Fruit fly (Drosophila melanogaster) whole organism, embryonic: ENCODE data around the gene nonA.
A peak's percentile ranks its signal among the peaks of the same experiment; 100 is the strongest.

Experiments used
- CG10959 ChIP-seq: fragments of 200-800 bp; sonication (Bioruptor generic); IDR thresholded peaks from 2 replicates; pipeline ENCODE4 v1.3.6; 2022; ENCODE audit warnings: missing biosample characterization, missing genetic modification characterization
- CG11504 ChIP-seq: fragments of 200-800 bp; sonication (Bioruptor generic); optimal IDR thresholded peaks from 3 replicates; lab custom pipeline; 2019; ENCODE audit warnings: missing biosample characterization, mild to moderate bottlenecking, missing genetic modification characterization, moderate library complexity
- CG11560 ChIP-seq: fragments of 200-800 bp; sonication (Bioruptor generic); IDR thresholded peaks from 3 replicates; pipeline ENCODE4 v1.3.6; 2022; ENCODE audit warnings: missing biosample characterization, missing genetic modification characterization
- CG12299 ChIP-seq: fragments of 200-800 bp; sonication (Bioruptor generic); optimal IDR thresholded peaks from 2 replicates; lab custom pipeline; 2018; ENCODE audit warnings: missing biosample characterization, mild to moderate bottlenecking, missing genetic modification characterization
- CG13123 ChIP-seq: fragments of 200-800 bp; sonication (Bioruptor generic); optimal IDR thresholded peaks from 2 replicates; lab custom pipeline; 2016; ENCODE audit warnings: missing biosample characterization, missing genetic modification characterization
- CG14667 ChIP-seq: fragments of 200-800 bp; sonication (Bioruptor generic); IDR thresholded peaks from 2 replicates; pipeline ENCODE4 v1.3.6; 2022; ENCODE audit warnings: missing biosample characterization, missing genetic modification characterization
- CG15269 ChIP-seq: fragments of 200-800 bp; sonication (Bioruptor generic); optimal IDR thresholded peaks from 2 replicates; lab custom pipeline; 2018; ENCODE audit warnings: missing biosample characterization, mild to moderate bottlenecking, missing genetic modification characterization, moderate library complexity
- CG15514 ChIP-seq: fragments of 200-800 bp; sonication (Bioruptor generic); optimal IDR thresholded peaks from 3 replicates; lab custom pipeline; 2017; ENCODE audit warnings: missing biosample characterization, missing genetic modification characterization, mild to moderate bottlenecking, moderate library complexity, missing genetic modification reagents
- CG17186 ChIP-seq: fragments of 200-800 bp; sonication (Bioruptor generic); optimal IDR thresholded peaks from 3 replicates; lab custom pipeline; 2017; ENCODE audit warnings: missing biosample characterization, missing genetic modification reagents, missing genetic modification characterization
- CG17802 ChIP-seq: fragments of 200-800 bp; sonication (Bioruptor generic); optimal IDR thresholded peaks from 2 replicates; lab custom pipeline; 2018; ENCODE audit warnings: missing biosample characterization, mild to moderate bottlenecking, missing genetic modification characterization, moderate library complexity
- CG2116 ChIP-seq: fragments of 200-800 bp; sonication (Bioruptor generic); optimal IDR thresholded peaks from 3 replicates; lab custom pipeline; 2018; ENCODE audit warnings: missing biosample characterization, mild to moderate bottlenecking, missing genetic modification characterization
- CG31388 ChIP-seq: fragments of 200-800 bp; sonication (Bioruptor generic); optimal IDR thresholded peaks from 2 replicates; lab custom pipeline; 2016; ENCODE audit warnings: missing biosample characterization, missing genetic modification characterization
- CG3838 ChIP-seq: fragments of 200-800 bp; sonication (Bioruptor generic); optimal IDR thresholded peaks from 3 replicates; lab custom pipeline; 2016; ENCODE audit warnings: missing biosample characterization, missing genetic modification characterization
- CG3847 ChIP-seq: fragments of 200-800 bp; sonication (Bioruptor generic); IDR thresholded peaks from 2 replicates; pipeline ENCODE4 v1.3.6; 2022; ENCODE audit warnings: missing biosample characterization, missing genetic modification characterization
- CG4617 ChIP-seq: fragments of 200-800 bp; sonication (Bioruptor generic); optimal IDR thresholded peaks from 3 replicates; lab custom pipeline; 2016; ENCODE audit warnings: missing biosample characterization, missing genetic modification characterization, borderline replicate concordance
- CG8478 ChIP-seq: fragments of >200 bp; optimal IDR thresholded peaks from 2 replicates; lab custom pipeline; 2018
- CG8924 ChIP-seq: fragments of 200-800 bp; optimal IDR thresholded peaks from 3 replicates; lab custom pipeline; 2019; ENCODE audit warnings: missing biosample characterization, mild to moderate bottlenecking, missing genetic modification characterization, moderate library complexity
- CG9817 ChIP-seq: fragments of 200-800 bp; sonication (Bioruptor generic); optimal IDR thresholded peaks from 2 replicates; lab custom pipeline; 2018; ENCODE audit warnings: missing biosample characterization, mild to moderate bottlenecking, missing genetic modification characterization, moderate library complexity
- Dad ChIP-seq: fragments of 200-800 bp; sonication (Bioruptor generic); optimal IDR thresholded peaks from 3 replicates; lab custom pipeline; 2016; ENCODE audit warnings: missing biosample characterization, missing genetic modification characterization
- Gug ChIP-seq: fragments of 200-800 bp; sonication (Bioruptor generic); IDR thresholded peaks from 4 replicates; pipeline ENCODE4 v1.3.6; 2022; ENCODE audit warnings: missing biosample characterization, missing genetic modification characterization
- Lhr ChIP-seq: fragments of 200-800 bp; sonication (Bioruptor generic); optimal IDR thresholded peaks from 3 replicates; lab custom pipeline; 2017; ENCODE audit warnings: mild to moderate bottlenecking, missing biosample characterization, missing genetic modification reagents, missing genetic modification characterization
- NfI ChIP-seq: fragments of 200-800 bp; sonication (Bioruptor generic); optimal IDR thresholded peaks from 3 replicates; lab custom pipeline; 2018; ENCODE audit warnings: missing biosample characterization, mild to moderate bottlenecking, missing genetic modification characterization, moderate library complexity
- Sox102F ChIP-seq: fragments of 200-800 bp; sonication (Bioruptor generic); optimal IDR thresholded peaks from 2 replicates; lab custom pipeline; 2018; ENCODE audit warnings: missing biosample characterization, mild to moderate bottlenecking, missing genetic modification characterization, moderate library complexity
- Sry-β ChIP-seq: fragments of 200-800 bp; sonication (Bioruptor generic); optimal IDR thresholded peaks from 2 replicates; lab custom pipeline; 2018; ENCODE audit warnings: missing biosample characterization, mild to moderate bottlenecking, missing genetic modification characterization, moderate library complexity
- YL-1 ChIP-seq: fragments of 200-800 bp; sonication (Bioruptor generic); optimal IDR thresholded peaks from 3 replicates; lab custom pipeline; 2017; ENCODE audit warnings: missing biosample characterization, mild to moderate bottlenecking, missing genetic modification characterization
- bcd ChIP-seq: fragments of 200-800 bp; sonication (Bioruptor generic); optimal IDR thresholded peaks from 2 replicates; lab custom pipeline; 2017; ENCODE audit warnings: missing biosample characterization, mild to moderate bottlenecking, missing genetic modification characterization
- cato ChIP-seq: fragments of 200-800 bp; sonication (Bioruptor generic); optimal IDR thresholded peaks from 2 replicates; lab custom pipeline; 2016; ENCODE audit warnings: missing biosample characterization, missing genetic modification characterization, borderline replicate concordance
- chif ChIP-seq, 2 experiments: fragments of 200-800 bp; sonication (Bioruptor generic); optimal IDR thresholded peaks; 3 replicates each; lab custom pipeline; 2016; ENCODE audit warnings: missing biosample characterization in 2 of 2, missing genetic modification characterization in 2 of 2
- dmrt99B ChIP-seq: fragments of 200-800 bp; sonication (Bioruptor generic); optimal IDR thresholded peaks from 2 replicates; lab custom pipeline; 2018; ENCODE audit warnings: missing biosample characterization, mild to moderate bottlenecking, missing genetic modification characterization, moderate library complexity
- eve ChIP-seq, 2 experiments: fragments of >200 bp; optimal IDR thresholded peaks; 2 replicates each; lab custom pipeline; 2017; ENCODE audit warnings: missing biosample characterization in 2 of 2, missing genetic modification characterization in 2 of 2
- exex ChIP-seq: fragments of 200-800 bp; sonication (Bioruptor generic); optimal IDR thresholded peaks from 4 replicates; lab custom pipeline; 2018; ENCODE audit warnings: missing biosample characterization, mild to moderate bottlenecking, missing genetic modification characterization, moderate library complexity
- ftz-f1 ChIP-seq: fragments of 200-800 bp; sonication (Bioruptor generic); optimal IDR thresholded peaks from 2 replicates; lab custom pipeline; 2016; ENCODE audit warnings: missing biosample characterization, missing genetic modification characterization
- fu2 ChIP-seq: fragments of 200-800 bp; sonication (Bioruptor generic); optimal IDR thresholded peaks from 2 replicates; lab custom pipeline; 2016; ENCODE audit warnings: missing biosample characterization, missing genetic modification characterization
- gcm ChIP-seq: fragments of 200-800 bp; sonication (Bioruptor generic); optimal IDR thresholded peaks from 2 replicates; lab custom pipeline; 2019; ENCODE audit warnings: missing biosample characterization, mild to moderate bottlenecking, missing genetic modification characterization, moderate library complexity
- gfzf ChIP-seq: fragments of 200-800 bp; sonication (Bioruptor generic); optimal IDR thresholded peaks from 2 replicates; lab custom pipeline; 2016; ENCODE audit warnings: missing biosample characterization, mild to moderate bottlenecking, missing genetic modification characterization, moderate library complexity
- grau ChIP-seq: fragments of 200-800 bp; optimal IDR thresholded peaks from 3 replicates; lab custom pipeline; 2019; ENCODE audit warnings: missing biosample characterization, mild to moderate bottlenecking, missing genetic modification characterization, moderate library complexity
- hkb ChIP-seq, 2 experiments: fragments of 200-800 bp in 1 of 2; fragments of >200 bp in 1 of 2; sonication (Bioruptor generic) in 1 of 2; IDR thresholded peaks in 1 of 2; optimal IDR thresholded peaks in 1 of 2; 2 replicates each; pipeline versions ENCODE4 v1.3.6 to Lab custom; 2017 to 2022; ENCODE audit warnings: missing biosample characterization in 1 of 2, missing genetic modification characterization in 1 of 2
- ind ChIP-seq: fragments of 200-800 bp; sonication (Bioruptor generic); optimal IDR thresholded peaks from 3 replicates; lab custom pipeline; 2016; ENCODE audit warnings: missing biosample characterization, missing genetic modification characterization
- jumu ChIP-seq: fragments of 200-800 bp; sonication (Bioruptor generic); optimal IDR thresholded peaks from 3 replicates; lab custom pipeline; 2016; ENCODE audit warnings: missing biosample characterization, missing genetic modification characterization
- klu ChIP-seq: fragments of 200-800 bp; sonication (Bioruptor generic); IDR thresholded peaks from 2 replicates; pipeline ENCODE4 v1.3.6; 2022; ENCODE audit warnings: missing biosample characterization, missing genetic modification characterization
- lab ChIP-seq: fragments of 200-800 bp; sonication (Bioruptor generic); optimal IDR thresholded peaks from 3 replicates; lab custom pipeline; 2017; ENCODE audit warnings: missing biosample characterization, missing genetic modification characterization, mild to moderate bottlenecking, moderate library complexity, missing genetic modification reagents
- nau ChIP-seq: fragments of 200-800 bp; sonication (Bioruptor generic); optimal IDR thresholded peaks from 3 replicates; lab custom pipeline; 2017; ENCODE audit warnings: missing biosample characterization, mild to moderate bottlenecking, missing genetic modification characterization, missing genetic modification reagents
- peb ChIP-seq: fragments of 200-800 bp; sonication (Bioruptor generic); IDR thresholded peaks from 2 replicates; pipeline ENCODE4 v1.3.6; 2022; ENCODE audit warnings: missing biosample characterization, missing genetic modification characterization
- pnt ChIP-seq: fragments of 200-800 bp; sonication (Bioruptor generic); optimal IDR thresholded peaks from 3 replicates; lab custom pipeline; 2016; ENCODE audit warnings: missing biosample characterization, missing genetic modification characterization
- psq ChIP-seq: fragments of 200-800 bp; sonication (Bioruptor generic); optimal IDR thresholded peaks from 2 replicates; lab custom pipeline; 2017; ENCODE audit warnings: missing biosample characterization, missing genetic modification characterization
- slou ChIP-seq: fragments of 200-800 bp; sonication (Bioruptor generic); optimal IDR thresholded peaks from 3 replicates; lab custom pipeline; 2016; ENCODE audit warnings: missing biosample characterization, missing genetic modification characterization
- tgo ChIP-seq: fragments of 200-800 bp; sonication (Bioruptor generic); IDR thresholded peaks from 3 replicates; pipeline ENCODE4 v1.3.6; 2022; ENCODE audit warnings: missing biosample characterization, missing genetic modification characterization
- ttk ChIP-seq: fragments of 200-800 bp; sonication (Bioruptor generic); IDR thresholded peaks from 2 replicates; pipeline ENCODE4 v2.1.2; 2022; ENCODE audit warnings: missing biosample characterization, missing genetic modification characterization
- vnd ChIP-seq: fragments of 200-800 bp; sonication (Bioruptor generic); IDR thresholded peaks from 3 replicates; pipeline ENCODE4 v1.3.6; 2022; ENCODE audit warnings: missing biosample characterization, missing genetic modification characterization; ENCODE audit not compliant: partially characterized antibody

Gene nonA

dm6 chrX:16320197-16320921, 41.0 kb upstream of the nonA start, which contains the start of gene Cyp1 (continued):
- no peak for TF ChIP-seq Sox102F
- peak; percentile 90 for TF ChIP-seq CG17186
- TF ChIP-seq exex (tag; lab: Kevin White, UChicago): no peak
- TF ChIP-seq gfzf (GFP tag; lab: Kevin White, UChicago): peak; percentile 28
- no peak for TF ChIP-seq CG12299
- peak; percentile 38 for TF ChIP-seq CG9817 (tag; lab: Kevin White, UChicago)
- TF ChIP-seq eve (GFP tag; optimal IDR thresholded peaks at IDR 0.05; lab: Kevin White, UChicago): no peak
- no peak for TF ChIP-seq CG3838 (GFP tag; lab: Kevin White, UChicago)
- TF ChIP-seq CG31388 (GFP tag; lab: Kevin White, UChicago): no peak
- TF ChIP-seq cato: no peak
- no peak for TF ChIP-seq psq (GFP tag; lab: Kevin White, UChicago)
- TF ChIP-seq gcm (GFP tag; lab: Kevin White, UChicago): no peak
- peak; percentile 88 for TF ChIP-seq CG15514 (GFP tag; lab: Kevin White, UChicago)
- TF ChIP-seq hkb (optimal IDR thresholded peaks at IDR 0.05; lab: Kevin White, UChicago): no peak
- TF ChIP-seq hkb (GFP tag; IDR thresholded peaks at IDR 0.05; lab: Robert Waterston, UW): peak; percentile 58; the same call in 1 of the 2 replicates
- peak; percentile 70 for TF ChIP-seq CG14667 (GFP tag; lab: Robert Waterston, UW)
- peak; percentile 35 for TF ChIP-seq CG15269 (tag; lab: Kevin White, UChicago)
- TF ChIP-seq CG8924 (tag; lab: Kevin White, UChicago): peak; percentile 10
- TF ChIP-seq fu2 (GFP tag; lab: Kevin White, UChicago): no peak
- peak; percentile 8 for TF ChIP-seq bcd (GFP tag; lab: Kevin White, UChicago)
- peak; percentile 58; the same call in 1 of the 2 replicates for TF ChIP-seq CG3847 (GFP tag; lab: Robert Waterston, UW)
- peak; percentile 13 for TF ChIP-seq Sry-β (GFP tag; lab: Kevin White, UChicago)
- TF ChIP-seq klu (GFP tag; lab: Robert Waterston, UW): 0 out of 2 replicates have a peak, but pooled peaks have one; percentile 23
- no peak for TF ChIP-seq CG11504
- TF ChIP-seq lab (GFP tag; lab: Kevin White, UChicago): no peak
- peak; percentile 34 for TF ChIP-seq NfI
- TF ChIP-seq CG17802 (tag; lab: Kevin White, UChicago): peak; percentile 27
- peak; percentile 38; the same call in 2 of the 4 replicates for TF ChIP-seq Gug (GFP tag; lab: Robert Waterston, UW)
- TF ChIP-seq Lhr (GFP tag; lab: Kevin White, UChicago): no peak
- no peak for TF ChIP-seq chif (GFP tag; optimal IDR thresholded peaks at IDR 0.05; lab: Kevin White, UChicago)
- no peak for TF ChIP-seq slou
- TF ChIP-seq dmrt99B: no peak
- TF ChIP-seq ftz-f1: peak; percentile 1
- peak; percentile 11 for TF ChIP-seq ind (GFP tag; lab: Kevin White, UChicago)
- peak; percentile 52; the same call in 2 of the 3 replicates for TF ChIP-seq tgo
- no peak for TF ChIP-seq CG10959 (GFP tag; lab: Robert Waterston, UW)
- peak; percentile 98 for TF ChIP-seq CG2116
- peak; percentile 69 for TF ChIP-seq vnd (GFP tag; lab: Robert Waterston, UW)
- TF ChIP-seq Dad (GFP tag; lab: Kevin White, UChicago): no peak
- no peak for TF ChIP-seq CG11560 (tag; lab: Robert Waterston, UW)
- TF ChIP-seq ttk (GFP tag; lab: Robert Waterston, UW): no peak
- no peak for TF ChIP-seq CG8478 (lab: Kevin White, UChicago)
- no peak for TF ChIP-seq CG13123 (GFP tag; lab: Kevin White, UChicago)
- TF ChIP-seq nau (GFP tag; lab: Kevin White, UChicago): no peak
- no peak for TF ChIP-seq CG4617 (GFP tag; lab: Kevin White, UChicago)
- no peak; the same call in 1 of the 2 replicates for TF ChIP-seq peb (GFP tag; lab: Robert Waterston, UW)
- TF ChIP-seq grau (tag; lab: Kevin White, UChicago): peak; percentile 27
- peak; percentile 35 for TF ChIP-seq YL-1 (GFP tag; lab: Kevin White, UChicago)
- TF ChIP-seq jumu (GFP tag; lab: Kevin White, UChicago): peak; percentile 5
- TF ChIP-seq pnt (GFP tag; lab: Kevin White, UChicago): no peak
